Worm (Caenorhabditis elegans) whole organism, L1 larva: ENCODE results near the gene srz-25.
"Not testable (repeated sequence)": the region's sequence is repeated elsewhere in the genome, so short reads cannot be mapped to it uniquely, and the experiment has no call there.

Experiments used
- C16A3.4 ChIP-seq: fragments of 150-350 bp; optimal IDR thresholded peaks from 2 replicates; lab custom pipeline; 2014; ENCODE audit warnings: missing biosample characterization, missing genetic modification characterization
- C34B4.2 ChIP-seq: sonication (generic microtip); optimal IDR thresholded peaks from 2 replicates; lab custom pipeline; 2017; ENCODE audit warnings: mild to moderate bottlenecking, missing genetic modification characterization, missing compliant biosample characterization
- Y116A8C.19 ChIP-seq: sonication (generic microtip); optimal IDR thresholded peaks from 2 replicates; lab custom pipeline; 2016; ENCODE audit warnings: missing compliant biosample characterization, missing genetic modification characterization, borderline replicate concordance
- blmp-1 ChIP-seq: fragments of 150-350 bp; optimal IDR thresholded peaks from 2 replicates; lab custom pipeline; 2014; ENCODE audit warnings: missing biosample characterization, missing genetic modification characterization
- ceh-63 ChIP-seq: fragments of 200-800 bp; sonication (Bioruptor generic); optimal IDR thresholded peaks from 2 replicates; lab custom pipeline; 2018; ENCODE audit warnings: mild to moderate bottlenecking, missing genetic modification characterization, missing compliant biosample characterization
- ceh-82 ChIP-seq, 3 experiments: fragments of 150-350 bp in 1 of 3; sonication (generic microtip) in 2 of 3; optimal IDR thresholded peaks; 2 replicates each; lab custom pipeline; 2014 to 2017; ENCODE audit warnings: missing biosample characterization in 3 of 3, missing genetic modification characterization in 3 of 3
- efl-1 ChIP-seq, 4 experiments: fragments of 150-350 bp; optimal IDR thresholded peaks in 3 of 4; peaks in 1 of 4; 1 replicate in 1 of 4; 2 replicates in 3 of 4; lab custom pipeline; 2014; ENCODE audit warnings: missing biosample characterization in 2 of 4, missing genetic modification characterization in 2 of 4, missing genetic modification reagents in 2 of 4
- efl-3 ChIP-seq: fragments of 200-800 bp; sonication (Bioruptor generic); optimal IDR thresholded peaks from 2 replicates; lab custom pipeline; 2018; ENCODE audit warnings: mild to moderate bottlenecking, missing genetic modification characterization, missing compliant biosample characterization
- egl-27 ChIP-seq, 2 experiments: fragments of 150-350 bp in 1 of 2; sonication (generic microtip); optimal IDR thresholded peaks; 3 replicates each; lab custom pipeline; 2017 to 2018; ENCODE audit warnings: missing biosample characterization in 2 of 2, missing genetic modification characterization in 2 of 2, missing genetic modification reagents in 2 of 2
- elt-3 ChIP-seq, 6 experiments: fragments of 150-350 bp in 1 of 6; sonication (generic microtip); optimal IDR thresholded peaks; 2 replicates each; lab custom pipeline; 2017 to 2018; ENCODE audit warnings: missing biosample characterization in 6 of 6, missing genetic modification characterization in 6 of 6, inconsistent platforms in 1 of 6
- fos-1 ChIP-seq: fragments of 150-350 bp; optimal IDR thresholded peaks from 2 replicates; lab custom pipeline; 2014; ENCODE audit warnings: missing biosample characterization, missing genetic modification characterization
- hlh-17 ChIP-seq: fragments of 200-800 bp; sonication (Bioruptor generic); optimal IDR thresholded peaks from 2 replicates; lab custom pipeline; 2018; ENCODE audit warnings: missing genetic modification characterization, mild to moderate bottlenecking, missing compliant biosample characterization, moderate library complexity, borderline replicate concordance
- hpl-2 ChIP-seq: fragments of 150-350 bp; optimal IDR thresholded peaks from 2 replicates; lab custom pipeline; 2014; ENCODE audit warnings: missing biosample characterization, missing genetic modification reagents, missing genetic modification characterization
- isw-1 ChIP-seq: fragments of 200-800 bp; sonication (Bioruptor generic); IDR thresholded peaks from 2 replicates; pipeline ENCODE4 v1.3.6; 2022; ENCODE audit warnings: missing genetic modification characterization, missing compliant biosample characterization
- lin-13 ChIP-seq: fragments of 150-350 bp; optimal IDR thresholded peaks from 2 replicates; lab custom pipeline; 2014; ENCODE audit warnings: missing biosample characterization, missing genetic modification reagents, missing genetic modification characterization
- lir-3 ChIP-seq: sonication (generic microtip); optimal IDR thresholded peaks from 2 replicates; lab custom pipeline; 2016; ENCODE audit warnings: mild to moderate bottlenecking, missing genetic modification characterization, moderate library complexity, missing compliant biosample characterization; ENCODE audit not compliant: poor library complexity
- nhr-28 ChIP-seq: fragments of 150-350 bp; optimal IDR thresholded peaks from 2 replicates; lab custom pipeline; 2014; ENCODE audit warnings: missing biosample characterization, missing genetic modification characterization
- nhr-47 ChIP-seq: sonication (generic microtip); optimal IDR thresholded peaks from 2 replicates; lab custom pipeline; 2016; ENCODE audit warnings: mild to moderate bottlenecking, missing genetic modification characterization, moderate library complexity, missing compliant biosample characterization
- nhr-76 ChIP-seq: sonication (generic microtip); optimal IDR thresholded peaks from 2 replicates; lab custom pipeline; 2017; ENCODE audit warnings: missing biosample characterization, missing genetic modification characterization
- nhr-77 ChIP-seq: fragments of 150-350 bp; optimal IDR thresholded peaks from 2 replicates; lab custom pipeline; 2014; ENCODE audit warnings: missing biosample characterization, missing genetic modification characterization
- nhr-84 ChIP-seq: sonication (generic microtip); optimal IDR thresholded peaks from 2 replicates; lab custom pipeline; 2017; ENCODE audit warnings: missing biosample characterization, missing genetic modification characterization
- nhr-85 ChIP-seq: sonication (generic microtip); peaks from one replicate; lab custom pipeline; 2016; ENCODE audit warnings: missing genetic modification characterization, inconsistent platforms, missing compliant biosample characterization
- nhr-90 ChIP-seq: sonication (generic microtip); optimal IDR thresholded peaks from 2 replicates; lab custom pipeline; 2016; ENCODE audit warnings: mild to moderate bottlenecking, missing genetic modification characterization, missing compliant biosample characterization; ENCODE audit not compliant: poor library complexity
- pag-3 ChIP-seq: sonication (generic microtip); optimal IDR thresholded peaks from 2 replicates; lab custom pipeline; 2017; ENCODE audit warnings: missing genetic modification characterization, mild to moderate bottlenecking, missing compliant biosample characterization, antibody characterized with exemption, borderline replicate concordance; ENCODE audit not compliant: insufficient read depth
- snpc-4 ChIP-seq: fragments of 150-350 bp; optimal IDR thresholded peaks from 2 replicates; lab custom pipeline; 2014; ENCODE audit warnings: missing biosample characterization, missing genetic modification characterization
- snu-23 ChIP-seq: sonication (generic microtip); optimal IDR thresholded peaks from 2 replicates; lab custom pipeline; 2016; ENCODE audit warnings: missing genetic modification characterization, missing compliant biosample characterization
- sox-4 ChIP-seq: sonication (generic microtip); optimal IDR thresholded peaks from 2 replicates; lab custom pipeline; 2016; ENCODE audit warnings: missing genetic modification characterization, missing compliant biosample characterization
- sup-37 ChIP-seq: fragments of 200-800 bp; sonication (Bioruptor generic); optimal IDR thresholded peaks from 2 replicates; lab custom pipeline; 2018; ENCODE audit warnings: mild to moderate bottlenecking, missing genetic modification characterization, missing compliant biosample characterization
- unc-130 ChIP-seq: fragments of 150-350 bp; optimal IDR thresholded peaks from 2 replicates; lab custom pipeline; 2017; ENCODE audit warnings: missing biosample characterization, missing genetic modification characterization, inconsistent platforms
- unc-86 ChIP-seq: sonication (generic microtip); optimal IDR thresholded peaks from 2 replicates; lab custom pipeline; 2016; ENCODE audit warnings: missing genetic modification characterization, missing compliant biosample characterization
- vab-15 ChIP-seq: sonication (generic microtip); optimal IDR thresholded peaks from 2 replicates; lab custom pipeline; 2017; ENCODE audit warnings: missing genotype, mild to moderate bottlenecking, missing genetic modification characterization, missing compliant biosample characterization
- zip-4 ChIP-seq: fragments of 200-800 bp; sonication (Bioruptor generic); optimal IDR thresholded peaks from 2 replicates; lab custom pipeline; 2018; ENCODE audit warnings: mild to moderate bottlenecking, missing genetic modification characterization, moderate library complexity, missing compliant biosample characterization
- ztf-11 ChIP-seq, 2 experiments: sonication (generic microtip); optimal IDR thresholded peaks; 2 replicates each; lab custom pipeline; 2016 to 2017; ENCODE audit warnings: missing genetic modification characterization in 2 of 2, missing biosample characterization in 1 of 2, missing compliant biosample characterization in 1 of 2

Gene srz-25

DNA sequence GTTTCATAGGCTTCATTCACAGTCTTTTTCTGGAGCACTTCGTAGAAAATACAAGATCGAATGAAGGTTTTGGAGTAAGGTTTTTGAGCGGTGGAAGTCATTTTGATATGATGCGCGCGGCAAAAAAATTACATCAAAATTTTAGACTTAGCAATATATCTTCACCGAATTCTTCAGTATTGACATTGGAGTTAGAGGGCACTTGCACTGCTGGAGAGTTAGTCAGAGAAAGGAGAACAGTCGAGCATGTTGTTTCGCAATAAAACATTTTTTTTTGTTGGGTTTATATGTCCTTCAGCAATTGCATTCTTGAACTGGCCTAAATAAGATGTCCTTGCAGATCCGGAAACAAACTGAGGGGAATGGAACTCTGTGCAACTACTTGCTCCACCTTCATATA is 25.5 kb downstream of the srz-25 start, which contains the start of gene fbxa-171:
Gene fbxa-171, minus strand, starts transcription at position 101 of the 400 bp plus-strand sequence.
- TF ChIP-seq sox-4 (no peak), isw-1 (GFP tag; lab: Robert Waterston, UW) (no peak), efl-1 (optimal IDR thresholded peaks at IDR 0.05; lab: Kevin White, UChicago) (no peak), efl-1 (GFP tag; optimal IDR thresholded peaks at IDR 0.05 in 1 of 2; lab: Kevin White, UChicago) (peak in 1 of 2 experiments; percentile 7), Y116A8C.19 (tag; lab: Kevin White, UChicago) (no peak), unc-130 (no peak), ceh-82 (tag; optimal IDR thresholded peaks at IDR 0.05; lab: Kevin White, UChicago) (no peak), pag-3 (tag; lab: Kevin White, UChicago) (no peak), zip-4 (GFP tag; lab: Kevin White, UChicago) (no peak)

DNA sequence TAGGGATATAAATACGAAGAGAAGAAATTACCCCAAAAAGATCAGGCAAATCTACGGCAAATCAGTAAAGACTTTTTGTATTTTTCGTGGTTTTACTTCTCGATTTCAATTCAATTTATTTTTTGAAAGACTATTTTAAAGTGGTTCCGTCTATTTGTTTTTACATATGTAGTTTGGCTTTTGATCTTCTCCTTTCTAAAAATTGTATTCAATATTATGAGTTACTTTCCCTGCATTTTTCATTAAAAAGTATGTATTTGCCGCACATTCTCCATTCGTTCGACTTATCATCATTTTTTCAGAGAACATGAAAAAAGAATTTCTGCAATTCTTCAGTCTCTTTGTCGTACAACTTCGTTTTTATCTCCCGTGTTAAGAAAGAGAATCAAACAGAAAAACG is 26.5 kb downstream of the srz-25 start, which contains the start of gene C38D9.2:
Gene C38D9.2, plus strand, starts transcription at position 301 of the 400 bp plus-strand sequence.
- TF ChIP-seq C16A3.4 (tag; lab: Kevin White, UChicago) (no peak), snpc-4 (tag; lab: Kevin White, UChicago) (no peak), vab-15 (tag; lab: Kevin White, UChicago) (no peak), ceh-63 (GFP tag; lab: Kevin White, UChicago) (no peak), sup-37 (GFP tag; lab: Kevin White, UChicago) (no peak), ztf-11 (tag; optimal IDR thresholded peaks at IDR 0.05; lab: Kevin White, UChicago) (no peak), nhr-90 (tag; lab: Kevin White, UChicago) (no peak), nhr-85 (tag; lab: Kevin White, UChicago) (no peak), egl-27 (tag; optimal IDR thresholded peaks at IDR 0.05; lab: Kevin White, UChicago) (no peak), efl-1 (optimal IDR thresholded peaks at IDR 0.05; lab: Kevin White, UChicago) (no peak), efl-1 (GFP tag; optimal IDR thresholded peaks at IDR 0.05 in 1 of 2; lab: Kevin White, UChicago) (no peak), lir-3 (tag; lab: Kevin White, UChicago) (no peak), blmp-1 (tag; lab: Kevin White, UChicago) (no peak), nhr-28 (no peak), fos-1 (no peak), snu-23 (GFP tag; lab: Kevin White, UChicago) (no peak), unc-86 (tag; lab: Kevin White, UChicago) (no peak), hlh-17 (GFP tag; lab: Kevin White, UChicago) (no peak), nhr-84 (tag; lab: Kevin White, UChicago) (no peak)

- TF ChIP-seq C34B4.2 (tag; lab: Kevin White, UChicago) (no peak), lin-13 (GFP tag; lab: Kevin White, UChicago) (no peak), efl-1 (optimal IDR thresholded peaks at IDR 0.05; lab: Kevin White, UChicago) (no peak), efl-1 (GFP tag; optimal IDR thresholded peaks at IDR 0.05 in 1 of 2; lab: Kevin White, UChicago) (peak in 1 of 2 experiments; percentile 63), efl-3 (GFP tag; lab: Kevin White, UChicago) (no peak), hpl-2 (GFP tag; lab: Kevin White, UChicago) (no peak), elt-3 (tag; optimal IDR thresholded peaks at IDR 0.05; lab: Kevin White, UChicago) (no peak), nhr-77 (tag; lab: Kevin White, UChicago) (no peak), nhr-90 (tag; lab: Kevin White, UChicago) (no peak)
Observed at ce11 chrV:17580017-17580416, 39.6 kb downstream of the srz-25 start.

DNA sequence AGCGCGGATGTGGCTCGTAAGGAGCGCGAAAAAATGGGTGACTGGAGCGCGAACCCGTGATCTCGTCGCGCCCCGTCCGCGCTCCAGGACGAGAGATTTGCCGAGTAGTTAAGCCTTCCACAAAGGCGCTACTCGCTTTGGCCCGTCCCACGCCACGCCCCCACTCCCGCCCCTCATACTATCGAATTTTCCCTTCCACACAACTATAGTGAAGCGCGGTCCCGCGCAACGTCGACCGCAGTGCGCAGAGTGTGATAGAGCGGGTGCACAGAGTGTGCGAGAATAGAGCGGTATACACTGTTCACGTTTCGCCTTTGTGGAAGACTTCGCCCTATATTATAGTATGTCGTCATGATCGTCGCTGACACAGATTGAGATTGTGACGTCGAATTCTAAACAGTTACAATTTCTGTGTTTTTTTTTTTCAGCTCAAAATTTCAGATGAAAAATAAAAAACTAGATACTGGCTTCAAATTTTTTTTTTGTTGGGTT is 44.0 kb downstream of the srz-25 start, which contains the start of gene fbxa-133:
Gene fbxa-133, plus strand, starts transcription at position 442 of the 492 bp plus-strand sequence.
- not testable (repeated sequence) for TF ChIP-seq nhr-76 (tag; lab: Kevin White, UChicago); nhr-28; nhr-47 (tag; lab: Kevin White, UChicago)
